Fruit fly (Drosophila melanogaster) whole organism, embryonic: Measurements from ENCODE around the gene MED22.
A peak's percentile ranks its signal among the peaks of the same experiment; 100 is the strongest.

Experiments used
- CG1024 ChIP-seq: fragments of 200-800 bp; sonication (Bioruptor generic); IDR thresholded peaks from 2 replicates; pipeline ENCODE4 v1.3.6; 2022; ENCODE audit warnings: missing biosample characterization, missing genetic modification characterization
- CG10654 ChIP-seq: fragments of 200-800 bp; sonication (Bioruptor generic); optimal IDR thresholded peaks from 2 replicates; lab custom pipeline; 2016; ENCODE audit warnings: missing biosample characterization, missing genetic modification characterization
- CG10959 ChIP-seq: fragments of 200-800 bp; sonication (Bioruptor generic); IDR thresholded peaks from 2 replicates; pipeline ENCODE4 v1.3.6; 2022; ENCODE audit warnings: missing biosample characterization, missing genetic modification characterization
- CG12155 ChIP-seq: fragments of 200-800 bp; sonication (Bioruptor generic); optimal IDR thresholded peaks from 3 replicates; lab custom pipeline; 2016; ENCODE audit warnings: missing biosample characterization, missing genetic modification characterization
- CG15696 ChIP-seq: fragments of 200-800 bp; sonication (Bioruptor generic); optimal IDR thresholded peaks from 2 replicates; lab custom pipeline; 2019; ENCODE audit warnings: missing biosample characterization, mild to moderate bottlenecking, missing genetic modification characterization, moderate library complexity
- CG17328 ChIP-seq: fragments of 200-800 bp; sonication (Bioruptor generic); IDR thresholded peaks from 2 replicates; pipeline ENCODE4 v1.3.6; 2022; ENCODE audit warnings: missing biosample characterization, missing genetic modification characterization
- CG17912 ChIP-seq: fragments of 200-800 bp; sonication (Bioruptor generic); optimal IDR thresholded peaks from 2 replicates; lab custom pipeline; 2018; ENCODE audit warnings: missing biosample characterization, mild to moderate bottlenecking, missing genetic modification characterization
- CG18619 ChIP-seq: fragments of 200-800 bp; sonication (Bioruptor generic); optimal IDR thresholded peaks from 3 replicates; lab custom pipeline; 2017; ENCODE audit warnings: missing biosample characterization, mild to moderate bottlenecking, missing genetic modification characterization
- CG2199 ChIP-seq: fragments of 200-800 bp; sonication (Bioruptor generic); IDR thresholded peaks from 3 replicates; pipeline ENCODE4 v1.3.6; 2022; ENCODE audit warnings: missing biosample characterization, missing genetic modification characterization
- CG31224 ChIP-seq: fragments of 200-800 bp; sonication (Bioruptor generic); IDR thresholded peaks from 2 replicates; pipeline ENCODE4 v1.3.6; 2022; ENCODE audit warnings: missing biosample characterization, missing genetic modification characterization
- CG32772 ChIP-seq: fragments of 200-800 bp; sonication (Bioruptor generic); IDR thresholded peaks from 2 replicates; pipeline ENCODE4 v1.3.6; 2022; ENCODE audit warnings: missing biosample characterization, missing genetic modification characterization
- CG3281 ChIP-seq: fragments of 200-800 bp; sonication (Bioruptor generic); optimal IDR thresholded peaks from 3 replicates; lab custom pipeline; 2017; ENCODE audit warnings: missing biosample characterization, mild to moderate bottlenecking, missing genetic modification characterization
- CG43689 ChIP-seq: fragments of 200-800 bp; sonication (Bioruptor generic); IDR thresholded peaks from 2 replicates; pipeline ENCODE4 v1.3.6; 2022; ENCODE audit warnings: missing biosample characterization, missing genetic modification characterization
- CG6254 ChIP-seq: fragments of 200-800 bp; sonication (Bioruptor generic); optimal IDR thresholded peaks from 3 replicates; lab custom pipeline; 2017; ENCODE audit warnings: mild to moderate bottlenecking, missing biosample characterization, missing genetic modification reagents, missing genetic modification characterization
- CG6689 ChIP-seq: fragments of 200-800 bp; sonication (Bioruptor generic); IDR thresholded peaks from 2 replicates; pipeline ENCODE4 v1.3.6; 2022; ENCODE audit warnings: missing biosample characterization, missing genetic modification characterization
- CG6813 ChIP-seq: fragments of 200-800 bp; sonication (Bioruptor generic); optimal IDR thresholded peaks from 2 replicates; lab custom pipeline; 2017; ENCODE audit warnings: missing biosample characterization, missing genetic modification characterization, mild to moderate bottlenecking, moderate library complexity, missing genetic modification reagents
- CG7745 ChIP-seq: fragments of 200-800 bp; sonication (Bioruptor generic); optimal IDR thresholded peaks from 2 replicates; lab custom pipeline; 2018; ENCODE audit warnings: missing biosample characterization, mild to moderate bottlenecking, missing genetic modification characterization, moderate library complexity
- CrebB ChIP-seq: fragments of 200-800 bp; sonication (Bioruptor generic); optimal IDR thresholded peaks from 3 replicates; lab custom pipeline; 2018; ENCODE audit warnings: missing biosample characterization, mild to moderate bottlenecking, missing genetic modification characterization
- D19A ChIP-seq: fragments of 200-800 bp; optimal IDR thresholded peaks from 3 replicates; lab custom pipeline; 2019; ENCODE audit warnings: missing biosample characterization, mild to moderate bottlenecking, missing genetic modification characterization, moderate library complexity
- Dek ChIP-seq: fragments of 200-800 bp; sonication (Bioruptor generic); optimal IDR thresholded peaks from 3 replicates; lab custom pipeline; 2019; ENCODE audit warnings: missing biosample characterization, mild to moderate bottlenecking, missing genetic modification characterization, moderate library complexity
- Dip2 ChIP-seq: fragments of 200-800 bp; sonication (Bioruptor generic); IDR thresholded peaks from 2 replicates; pipeline ENCODE4 v1.3.6; 2022; ENCODE audit warnings: missing biosample characterization, missing genetic modification characterization
- Dref ChIP-seq: fragments of 200-800 bp; sonication (Bioruptor generic); IDR thresholded peaks from 2 replicates; pipeline ENCODE4 v1.3.6; 2022; ENCODE audit warnings: missing biosample characterization, missing genetic modification characterization
- Eip74EF ChIP-seq, 2 experiments: fragments of 200-800 bp in 1 of 2; fragments of >200 bp in 1 of 2; sonication (Bioruptor generic) in 1 of 2; optimal IDR thresholded peaks; 2 replicates each; lab custom pipeline; 2017 to 2019; ENCODE audit warnings: missing biosample characterization in 2 of 2, missing genetic modification characterization in 2 of 2, mild to moderate bottlenecking in 1 of 2, moderate library complexity in 1 of 2
- Fer1 ChIP-seq: fragments of 200-800 bp; sonication (Bioruptor generic); optimal IDR thresholded peaks from 2 replicates; lab custom pipeline; 2017; ENCODE audit warnings: missing biosample characterization, mild to moderate bottlenecking, missing genetic modification characterization
- H2.0 ChIP-seq: fragments of 200-800 bp; sonication (Bioruptor generic); IDR thresholded peaks from 2 replicates; pipeline ENCODE4 v1.3.6; 2022; ENCODE audit warnings: missing biosample characterization, missing genetic modification characterization
- Hr51 ChIP-seq, 2 experiments: fragments of 200-800 bp; sonication (Bioruptor generic); optimal IDR thresholded peaks; 2 replicates in 1 of 2; 3 replicates in 1 of 2; lab custom pipeline; 2016 to 2018; ENCODE audit warnings: missing biosample characterization in 2 of 2, missing genetic modification characterization in 2 of 2, mild to moderate bottlenecking in 1 of 2, moderate library complexity in 1 of 2
- Lim3 ChIP-seq: fragments of 200-800 bp; sonication (Bioruptor generic); IDR thresholded peaks from 2 replicates; pipeline ENCODE4 v1.3.6; 2022; ENCODE audit warnings: missing biosample characterization, missing genetic modification characterization
- MBD-R2 ChIP-seq: fragments of 200-800 bp; sonication (Bioruptor generic); IDR thresholded peaks from 2 replicates; pipeline ENCODE4 v1.3.6; 2022; ENCODE audit warnings: missing biosample characterization, missing genetic modification characterization
- Mrtf ChIP-seq: fragments of 200-800 bp; sonication (Bioruptor generic); IDR thresholded peaks from 3 replicates; pipeline ENCODE4 v1.3.6; 2022; ENCODE audit warnings: missing biosample characterization, missing genetic modification characterization
- Pdp1 ChIP-seq, 2 experiments: fragments of 200-800 bp; sonication (Bioruptor generic); optimal IDR thresholded peaks; 3 replicates each; lab custom pipeline; 2016; ENCODE audit warnings: missing biosample characterization in 2 of 2, missing genetic modification characterization in 2 of 2, mild to moderate bottlenecking in 1 of 2, moderate library complexity in 1 of 2
- Rfx ChIP-seq: fragments of 200-800 bp; sonication (Bioruptor generic); IDR thresholded peaks from 2 replicates; pipeline ENCODE4 v1.3.6; 2022; ENCODE audit warnings: missing biosample characterization, missing genetic modification characterization
- Sin3A ChIP-seq: fragments of >200 bp; optimal IDR thresholded peaks from 2 replicates; lab custom pipeline; 2018
- Sry-β ChIP-seq: fragments of 200-800 bp; sonication (Bioruptor generic); optimal IDR thresholded peaks from 2 replicates; lab custom pipeline; 2018; ENCODE audit warnings: missing biosample characterization, mild to moderate bottlenecking, missing genetic modification characterization, moderate library complexity
- YL-1 ChIP-seq: fragments of 200-800 bp; sonication (Bioruptor generic); optimal IDR thresholded peaks from 3 replicates; lab custom pipeline; 2017; ENCODE audit warnings: missing biosample characterization, mild to moderate bottlenecking, missing genetic modification characterization
- ab ChIP-seq: fragments of 200-800 bp; sonication (Bioruptor generic); optimal IDR thresholded peaks from 2 replicates; lab custom pipeline; 2016; ENCODE audit warnings: missing biosample characterization, missing genetic modification characterization
- az2 ChIP-seq: fragments of 200-800 bp; sonication (Bioruptor generic); optimal IDR thresholded peaks from 3 replicates; lab custom pipeline; 2016; ENCODE audit warnings: missing biosample characterization, missing genetic modification characterization
- bbx ChIP-seq: fragments of 200-800 bp; sonication (Bioruptor generic); IDR thresholded peaks from 2 replicates; pipeline ENCODE4 v1.3.6; 2022; ENCODE audit warnings: missing biosample characterization, missing genetic modification characterization; ENCODE audit not compliant: partially characterized antibody
- bigmax ChIP-seq: fragments of 200-800 bp; sonication (Bioruptor generic); optimal IDR thresholded peaks from 2 replicates; lab custom pipeline; 2018; ENCODE audit warnings: missing biosample characterization, mild to moderate bottlenecking, missing genetic modification characterization
- caup ChIP-seq: fragments of 200-800 bp; sonication (Bioruptor generic); optimal IDR thresholded peaks from 3 replicates; lab custom pipeline; 2017; ENCODE audit warnings: missing biosample characterization, mild to moderate bottlenecking, missing genetic modification characterization, moderate library complexity; ENCODE audit not compliant: severe bottlenecking
- cg ChIP-seq: fragments of 200-800 bp; sonication (Bioruptor generic); optimal IDR thresholded peaks from 3 replicates; lab custom pipeline; 2019; ENCODE audit warnings: missing biosample characterization, mild to moderate bottlenecking, missing genetic modification characterization, moderate library complexity
- en ChIP-seq: fragments of 200-800 bp; sonication (Bioruptor generic); optimal IDR thresholded peaks from 2 replicates; lab custom pipeline; 2016; ENCODE audit warnings: missing biosample characterization, missing genetic modification characterization
- fru ChIP-seq: fragments of >200 bp; optimal IDR thresholded peaks from 2 replicates; lab custom pipeline; 2017
- ken ChIP-seq: fragments of 200-800 bp; sonication (Bioruptor generic); IDR thresholded peaks from 3 replicates; pipeline ENCODE4 v1.3.6; 2022; ENCODE audit warnings: missing biosample characterization, missing genetic modification characterization
- lilli ChIP-seq: fragments of 200-800 bp; sonication (Bioruptor generic); optimal IDR thresholded peaks from 3 replicates; lab custom pipeline; 2016; ENCODE audit warnings: missing biosample characterization, missing genetic modification characterization
- mam ChIP-seq: fragments of 200-800 bp; sonication (Bioruptor generic); optimal IDR thresholded peaks from 3 replicates; lab custom pipeline; 2016; ENCODE audit warnings: missing biosample characterization, missing genetic modification characterization
- mld ChIP-seq: fragments of 200-800 bp; sonication (Bioruptor generic); IDR thresholded peaks from 3 replicates; pipeline ENCODE4 v1.3.6; 2022; ENCODE audit warnings: missing biosample characterization, missing genetic modification characterization; ENCODE audit not compliant: partially characterized antibody
- nau ChIP-seq: fragments of 200-800 bp; sonication (Bioruptor generic); optimal IDR thresholded peaks from 3 replicates; lab custom pipeline; 2017; ENCODE audit warnings: missing biosample characterization, mild to moderate bottlenecking, missing genetic modification characterization, missing genetic modification reagents
- psq ChIP-seq: fragments of 200-800 bp; sonication (Bioruptor generic); optimal IDR thresholded peaks from 2 replicates; lab custom pipeline; 2017; ENCODE audit warnings: missing biosample characterization, missing genetic modification characterization
- pzg ChIP-seq: fragments of 200-800 bp; sonication (Bioruptor generic); optimal IDR thresholded peaks from 3 replicates; lab custom pipeline; 2018; ENCODE audit warnings: missing biosample characterization, mild to moderate bottlenecking, missing genetic modification characterization, moderate library complexity
- slp2 ChIP-seq: fragments of 200-800 bp; sonication (Bioruptor generic); optimal IDR thresholded peaks from 2 replicates; lab custom pipeline; 2016; ENCODE audit warnings: missing biosample characterization, missing genetic modification characterization
- tx ChIP-seq: fragments of 200-800 bp; sonication (Bioruptor generic); optimal IDR thresholded peaks from 2 replicates; lab custom pipeline; 2016; ENCODE audit warnings: missing biosample characterization, missing genetic modification characterization
- vfl ChIP-seq: fragments of 200-800 bp; sonication (Bioruptor generic); optimal IDR thresholded peaks from 2 replicates; lab custom pipeline; 2016; ENCODE audit warnings: missing biosample characterization, missing genetic modification characterization

MED22 gene

dm6 chrX:927863-928257 is at the start of gene MED22, which contains the start of gene CG43867 (continued):
- TF ChIP-seq CG7745 (tag; lab: Kevin White, UChicago): no peak
- TF ChIP-seq Sin3A (lab: Kevin White, UChicago): peak; percentile 40
- TF ChIP-seq vfl (GFP tag; lab: Kevin White, UChicago): no peak
- TF ChIP-seq CG43689 (GFP tag; lab: Robert Waterston, UW): no peak
- TF ChIP-seq Mrtf: no peak
- TF ChIP-seq CG10959 (GFP tag; lab: Robert Waterston, UW): no peak
- TF ChIP-seq cg (GFP tag; lab: Kevin White, UChicago): peak; percentile 32
- TF ChIP-seq psq (GFP tag; lab: Kevin White, UChicago): no peak
- peak; percentile 49 for TF ChIP-seq Dref (GFP tag; lab: Robert Waterston, UW)
- no peak for TF ChIP-seq mld (GFP tag; lab: Robert Waterston, UW)
- TF ChIP-seq CG18619 (GFP tag; lab: Kevin White, UChicago): no peak
- TF ChIP-seq CG31224 (GFP tag; lab: Robert Waterston, UW): no peak
- TF ChIP-seq CG1024 (GFP tag; lab: Robert Waterston, UW): no peak
- TF ChIP-seq CG6813 (GFP tag; lab: Kevin White, UChicago): no peak
- TF ChIP-seq Sry-β (GFP tag; lab: Kevin White, UChicago): no peak
- no peak for TF ChIP-seq az2 (GFP tag; lab: Kevin White, UChicago)
- no peak for TF ChIP-seq slp2
- no peak for TF ChIP-seq Eip74EF (GFP tag; optimal IDR thresholded peaks at IDR 0.05; lab: Kevin White, UChicago)
- no peak for TF ChIP-seq CG6254 (GFP tag; lab: Kevin White, UChicago)
- no peak for TF ChIP-seq CG17328
- no peak for TF ChIP-seq CG6689 (GFP tag; lab: Robert Waterston, UW)
- TF ChIP-seq CG17912: no peak
- TF ChIP-seq CG15696 (tag; lab: Kevin White, UChicago): no peak
- TF ChIP-seq CrebB (tag; lab: Kevin White, UChicago): no peak
- TF ChIP-seq fru (lab: Kevin White, UChicago): no peak
- TF ChIP-seq D19A: no peak
- TF ChIP-seq H2.0: no peak
- no peak for TF ChIP-seq ken (GFP tag; lab: Robert Waterston, UW)
- TF ChIP-seq Fer1 (GFP tag; lab: Kevin White, UChicago): no peak
- TF ChIP-seq bigmax: no peak
- no peak for TF ChIP-seq nau
- no peak for TF ChIP-seq bbx
- no peak for TF ChIP-seq Dek (tag; lab: Kevin White, UChicago)
- TF ChIP-seq Pdp1 (GFP tag; optimal IDR thresholded peaks at IDR 0.05; lab: Kevin White, UChicago): no peak
- TF ChIP-seq CG32772: no peak
- peak; percentile 10 for TF ChIP-seq YL-1 (GFP tag; lab: Kevin White, UChicago)
- no peak for TF ChIP-seq caup
- peak; percentile 13 for TF ChIP-seq CG12155 (GFP tag; lab: Kevin White, UChicago)
- TF ChIP-seq CG3281 (GFP tag; lab: Kevin White, UChicago): no peak
- no peak for TF ChIP-seq mam
- peak; percentile 35 for TF ChIP-seq pzg
- no peak for TF ChIP-seq en (GFP tag; lab: Kevin White, UChicago)
- TF ChIP-seq Hr51 (GFP tag; optimal IDR thresholded peaks at IDR 0.05; lab: Kevin White, UChicago): no peak
- no peak for TF ChIP-seq Lim3
- no peak for TF ChIP-seq tx (GFP tag; lab: Kevin White, UChicago)
- TF ChIP-seq Rfx: no peak
- no peak for TF ChIP-seq ab (GFP tag; lab: Kevin White, UChicago)
- peak; percentile 39; the same call in 1 of the 2 replicates for TF ChIP-seq MBD-R2 (GFP tag; lab: Robert Waterston, UW)
- TF ChIP-seq CG2199 (GFP tag; lab: Robert Waterston, UW): no peak
- no peak for TF ChIP-seq lilli (GFP tag; lab: Kevin White, UChicago)
- TF ChIP-seq CG10654: no peak
- no peak for TF ChIP-seq Dip2 (GFP tag; lab: Robert Waterston, UW)
